Fruit fly (Drosophila melanogaster) S2 (cell line): Measurements from ENCODE around the gene mib1.

Experiments used
- CG8478 ChIP-seq: fragments of >200 bp; optimal IDR thresholded peaks from 2 replicates; lab custom pipeline; 2018
- CTCF ChIP-seq, 2 experiments: fragments of >200 bp; optimal IDR thresholded peaks; 2 replicates each; lab custom pipeline; 2018

DNA sequence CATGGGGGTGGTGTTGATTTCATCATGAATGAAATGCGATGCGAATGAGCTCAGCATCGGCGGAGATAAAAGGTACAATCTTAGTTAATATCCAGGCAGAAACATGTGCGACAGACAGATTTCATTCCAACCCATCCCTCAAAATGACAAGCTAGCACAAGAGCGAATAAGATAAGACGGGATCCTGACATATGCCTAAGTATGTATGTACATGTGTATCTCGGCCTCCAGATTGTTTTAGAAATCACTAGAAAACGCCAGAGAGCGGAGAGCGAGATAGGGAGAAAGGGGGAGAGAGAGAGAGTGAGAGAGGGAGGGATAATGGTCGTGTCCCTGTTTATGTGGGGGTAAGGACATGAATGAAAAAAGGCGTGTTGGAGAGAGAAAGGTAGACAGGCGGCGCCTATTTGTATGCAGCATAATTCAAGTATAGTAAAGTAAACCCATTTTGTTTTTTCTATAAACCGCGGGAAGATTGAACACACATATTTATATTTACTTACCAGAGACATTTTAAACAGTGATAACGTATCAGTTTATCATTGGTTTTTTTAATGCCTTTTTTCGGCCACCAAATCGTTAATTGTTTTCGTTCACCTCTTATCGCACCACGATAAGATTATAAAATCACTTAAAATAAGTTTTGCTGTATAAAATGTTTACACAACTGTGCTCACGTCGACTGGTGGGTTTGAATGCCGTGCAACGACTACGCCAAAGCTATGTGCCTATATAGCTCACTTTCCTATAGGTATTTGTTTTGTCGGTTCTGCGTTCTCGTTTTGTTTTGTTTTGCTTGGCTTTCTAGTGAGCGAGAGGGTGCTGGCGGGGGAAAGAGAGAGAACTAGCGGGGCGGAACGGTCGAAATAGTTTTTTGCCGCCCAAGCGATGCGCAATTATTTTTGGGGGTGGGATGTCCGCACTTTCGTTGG, 38.6 kb upstream of the mib1 start:
- TF ChIP-seq CTCF (optimal IDR thresholded peaks at IDR 0.05; lab: Kevin White, UChicago) (peak in 1 of 2 experiments; percentile 13), CG8478 (no peak)
